Worm (Caenorhabditis elegans) whole organism, young adult: ENCODE measurements around the gene pbs-6.

Experiments
- B0336.3 ChIP-seq: fragments of 200-800 bp; sonication (Bioruptor generic); IDR thresholded peaks from 2 replicates; pipeline ENCODE4 v1.3.6; 2022; ENCODE audit warnings: missing genetic modification characterization, missing compliant biosample characterization
- C17E4.6 ChIP-seq: fragments of 200-800 bp; sonication (Bioruptor generic); IDR thresholded peaks from 2 replicates; pipeline ENCODE4 v1.3.6; 2022; ENCODE audit warnings: missing genetic modification reagents, missing genetic modification characterization, missing compliant biosample characterization
- F23B12.7 ChIP-seq: sonication (generic microtip); optimal IDR thresholded peaks from 2 replicates; lab custom pipeline; 2017; ENCODE audit warnings: missing genetic modification characterization, mild to moderate bottlenecking, missing compliant biosample characterization, antibody characterized with exemption, moderate library complexity; ENCODE audit not compliant: insufficient read depth
- F49E8.2 ChIP-seq: sonication (generic microtip); optimal IDR thresholded peaks from 3 replicates; lab custom pipeline; 2017; ENCODE audit warnings: missing genetic modification characterization, mild to moderate bottlenecking, missing compliant biosample characterization, antibody characterized with exemption, moderate library complexity; ENCODE audit not compliant: insufficient read depth
- T07F8.4 ChIP-seq: sonication (generic microtip); optimal IDR thresholded peaks from 2 replicates; lab custom pipeline; 2016; ENCODE audit warnings: mild to moderate bottlenecking, missing genetic modification characterization, moderate library complexity, missing compliant biosample characterization
- T26A5.8 ChIP-seq: sonication (generic microtip); optimal IDR thresholded peaks from 2 replicates; lab custom pipeline; 2016; ENCODE audit warnings: missing genetic modification characterization, missing compliant biosample characterization
- Y56A3A.18 ChIP-seq: fragments of 200-800 bp; sonication (Bioruptor generic); IDR thresholded peaks from 2 replicates; pipeline ENCODE4 v1.3.6; 2022; ENCODE audit warnings: missing genetic modification reagents, missing genetic modification characterization, missing compliant biosample characterization
- akir-1 ChIP-seq: fragments of 200-800 bp; sonication (Bioruptor generic); optimal IDR thresholded peaks from 2 replicates; lab custom pipeline; 2018; ENCODE audit warnings: mild to moderate bottlenecking, missing genetic modification characterization, moderate library complexity, missing compliant biosample characterization
- ama-1 ChIP-seq, 3 experiments: fragments of 150-350 bp in 1 of 3; sonication (generic microtip) in 2 of 3; optimal IDR thresholded peaks; 2 replicates each; lab custom pipeline; 2014 to 2018; ENCODE audit warnings: missing biosample characterization in 2 of 3, missing genetic modification characterization in 2 of 3, missing genetic modification reagents in 2 of 3
- aptf-3 ChIP-seq: fragments of 200-800 bp; sonication (Bioruptor generic); IDR thresholded peaks from 2 replicates; pipeline ENCODE4 v1.3.6; 2022; ENCODE audit warnings: missing genetic modification characterization, missing compliant biosample characterization
- bed-2 ChIP-seq: fragments of 200-800 bp; sonication (Bioruptor generic); IDR thresholded peaks from 2 replicates; pipeline ENCODE4 v1.3.6; 2022; ENCODE audit warnings: missing genetic modification reagents, missing genetic modification characterization, missing compliant biosample characterization
- cebp-1 ChIP-seq, 2 experiments: fragments of 200-800 bp in 1 of 2; sonication (Bioruptor generic) in 1 of 2; sonication (generic microtip) in 1 of 2; IDR thresholded peaks in 1 of 2; optimal IDR thresholded peaks in 1 of 2; 2 replicates each; pipeline versions ENCODE4 v1.3.6 to Lab custom; 2017 to 2022; ENCODE audit warnings: missing compliant biosample characterization in 2 of 2, missing genetic modification characterization in 2 of 2, mild to moderate bottlenecking in 1 of 2, missing genetic modification reagents in 1 of 2, moderate library complexity in 1 of 2
- cebp-2 ChIP-seq: fragments of 200-800 bp; sonication (Bioruptor generic); IDR thresholded peaks from 2 replicates; pipeline ENCODE4 v1.3.6; 2022; ENCODE audit warnings: missing genetic modification characterization, missing compliant biosample characterization
- ceh-40 ChIP-seq: fragments of 200-800 bp; sonication (Bioruptor generic); IDR thresholded peaks from 2 replicates; pipeline ENCODE4 v1.3.6; 2022; ENCODE audit warnings: missing genetic modification characterization, missing compliant biosample characterization
- ceh-58 ChIP-seq: fragments of 200-800 bp; sonication (Bioruptor generic); IDR thresholded peaks from 2 replicates; pipeline ENCODE4 v1.3.6; 2022; ENCODE audit warnings: missing genetic modification characterization, missing compliant biosample characterization
- die-1 ChIP-seq: sonication (generic microtip); optimal IDR thresholded peaks from 2 replicates; lab custom pipeline; 2016; ENCODE audit warnings: missing genotype, mild to moderate bottlenecking, missing genetic modification characterization, missing compliant biosample characterization
- dox-1 ChIP-seq: fragments of 200-800 bp; sonication (Bioruptor generic); IDR thresholded peaks from 2 replicates; pipeline ENCODE4 v1.3.6; 2022; ENCODE audit warnings: missing genetic modification reagents, missing genetic modification characterization, missing compliant biosample characterization
- egl-18 ChIP-seq: fragments of 200-800 bp; sonication (Bioruptor generic); IDR thresholded peaks from 2 replicates; pipeline ENCODE4 v1.3.6; 2022; ENCODE audit warnings: missing genetic modification reagents, missing genetic modification characterization, missing compliant biosample characterization
- egl-44 ChIP-seq: fragments of 200-800 bp; sonication (Bioruptor generic); IDR thresholded peaks from 2 replicates; pipeline ENCODE4 v1.3.6; 2022; ENCODE audit warnings: missing genetic modification reagents, missing genetic modification characterization, missing compliant biosample characterization
- him-1 ChIP-seq: sonication (generic microtip); optimal IDR thresholded peaks from 2 replicates; lab custom pipeline; 2016; ENCODE audit warnings: missing genotype, missing genetic modification reagents, missing genetic modification characterization, missing compliant biosample characterization
- lag-1 ChIP-seq: fragments of 200-800 bp; sonication (Bioruptor generic); IDR thresholded peaks from 2 replicates; pipeline ENCODE4 v1.3.6; 2022; ENCODE audit warnings: missing genetic modification reagents, missing genetic modification characterization, missing compliant biosample characterization
- lin-40 ChIP-seq: sonication (generic microtip); optimal IDR thresholded peaks from 2 replicates; lab custom pipeline; 2016; ENCODE audit warnings: missing genetic modification characterization, mild to moderate bottlenecking, missing compliant biosample characterization, missing genotype, missing genetic modification reagents
- lir-1 ChIP-seq: fragments of 200-800 bp; sonication (Bioruptor generic); conservative IDR thresholded peaks from 2 replicates; pipeline ENCODE4 v1.3.6; 2022; ENCODE audit warnings: missing genetic modification reagents, missing genetic modification characterization, missing compliant biosample characterization
- madf-6 ChIP-seq: fragments of 200-800 bp; sonication (Bioruptor generic); IDR thresholded peaks from 2 replicates; pipeline ENCODE4 v1.3.6; 2022; ENCODE audit warnings: missing genetic modification reagents, missing genetic modification characterization, missing compliant biosample characterization
- mel-28 ChIP-seq: sonication (generic microtip); optimal IDR thresholded peaks from 2 replicates; lab custom pipeline; 2016; ENCODE audit warnings: borderline replicate concordance, mild to moderate bottlenecking, missing genetic modification characterization, missing compliant biosample characterization
- mxl-1 ChIP-seq: sonication (generic microtip); optimal IDR thresholded peaks from 2 replicates; lab custom pipeline; 2016; ENCODE audit warnings: missing genetic modification characterization, missing compliant biosample characterization
- nfyb-1 ChIP-seq: fragments of 200-800 bp; sonication (Bioruptor generic); IDR thresholded peaks from 2 replicates; pipeline ENCODE4 v1.3.6; 2022; ENCODE audit warnings: missing genetic modification reagents, missing genetic modification characterization, missing compliant biosample characterization
- nhr-120 ChIP-seq: fragments of 200-800 bp; sonication (Bioruptor generic); IDR thresholded peaks from 2 replicates; pipeline ENCODE4 v1.3.6; 2022; ENCODE audit warnings: missing genetic modification characterization, missing compliant biosample characterization
- nhr-80 ChIP-seq: sonication (generic microtip); optimal IDR thresholded peaks from 2 replicates; lab custom pipeline; 2016; ENCODE audit warnings: missing genetic modification characterization, missing compliant biosample characterization
- pha-4 ChIP-seq: fragments of 150-350 bp; sonication (generic microtip); optimal IDR thresholded peaks from 2 replicates; lab custom pipeline; 2014; ENCODE audit warnings: missing biosample characterization, missing genetic modification reagents, missing genetic modification characterization
- rec-8 ChIP-seq, 2 experiments: sonication (generic microtip); optimal IDR thresholded peaks; 2 replicates each; lab custom pipeline; 2016; ENCODE audit warnings: mild to moderate bottlenecking in 2 of 2, missing genetic modification characterization in 2 of 2, missing genetic modification reagents in 2 of 2, missing genotype in 2 of 2, missing biosample characterization in 1 of 2, missing compliant biosample characterization in 1 of 2, moderate library complexity in 1 of 2
- repo-1 ChIP-seq: sonication (generic microtip); optimal IDR thresholded peaks from 2 replicates; lab custom pipeline; 2017; ENCODE audit warnings: mild to moderate bottlenecking, missing genetic modification characterization, missing compliant biosample characterization
- snpc-1.1 ChIP-seq: sonication (generic microtip); optimal IDR thresholded peaks from 2 replicates; lab custom pipeline; 2017; ENCODE audit warnings: missing genetic modification characterization, mild to moderate bottlenecking, missing compliant biosample characterization, antibody characterized with exemption, moderate library complexity, missing genotype, missing genetic modification reagents; ENCODE audit not compliant: insufficient read depth
- snpc-4 ChIP-seq, 5 experiments: fragments of 150-350 bp in 1 of 5; sonication (generic microtip) in 4 of 5; optimal IDR thresholded peaks; 2 replicates each; lab custom pipeline; 2014 to 2018; ENCODE audit warnings: missing genetic modification characterization in 5 of 5, missing biosample characterization in 3 of 5, antibody characterized with exemption in 2 of 5, mild to moderate bottlenecking in 2 of 5, missing compliant biosample characterization in 2 of 5, missing genotype in 2 of 5, moderate library complexity in 2 of 5, missing genetic modification reagents in 1 of 5
- tlf-1 ChIP-seq: fragments of 200-800 bp; sonication (Bioruptor generic); optimal IDR thresholded peaks from 2 replicates; lab custom pipeline; 2018; ENCODE audit warnings: mild to moderate bottlenecking, missing genetic modification characterization, missing compliant biosample characterization
- unc-62 ChIP-seq: fragments of 150-350 bp; optimal IDR thresholded peaks from 2 replicates; lab custom pipeline; 2014; ENCODE audit warnings: missing biosample characterization, missing genetic modification reagents, missing genetic modification characterization
- zim-3 ChIP-seq: sonication (generic microtip); optimal IDR thresholded peaks from 2 replicates; lab custom pipeline; 2017; ENCODE audit warnings: mild to moderate bottlenecking, missing genetic modification characterization, moderate library complexity, missing compliant biosample characterization
- ztf-3 ChIP-seq: fragments of 200-800 bp; sonication (Bioruptor generic); optimal IDR thresholded peaks from 2 replicates; lab custom pipeline; 2018; ENCODE audit warnings: mild to moderate bottlenecking, missing genetic modification characterization, missing compliant biosample characterization
- ztf-6 ChIP-seq: fragments of 200-800 bp; sonication (Bioruptor generic); IDR thresholded peaks from 2 replicates; pipeline ENCODE4 v1.3.6; 2022; ENCODE audit warnings: missing genetic modification reagents, missing genetic modification characterization, missing compliant biosample characterization

Gene pbs-6

ce11 chrIII:8240247-8240646 lies 3.6 kb downstream of the pbs-6 start:
- TF ChIP-seq nhr-80 (tag; lab: Kevin White, UChicago) (peak; percentile 28), mxl-1 (no peak)

- TF ChIP-seq bed-2 (no peak), dox-1 (GFP tag; lab: Robert Waterston, UW) (no peak), T26A5.8 (tag; lab: Kevin White, UChicago) (no peak), ceh-40 (GFP tag; lab: Robert Waterston, UW) (no peak), snpc-4 (GFP tag; optimal IDR thresholded peaks at IDR 0.05; lab: Kevin White, UChicago) (no peak), snpc-4 (tag; optimal IDR thresholded peaks at IDR 0.05; lab: Kevin White, UChicago) (no peak), die-1 (tag; lab: Kevin White, UChicago) (no peak), repo-1 (tag; lab: Kevin White, UChicago) (no peak)
These were observed 4.6 kb downstream of the pbs-6 start, which contains the start of gene tsp-1 for ce11 chrIII:8239325-8239724. Gene tsp-1, minus strand, starts transcription at chrIII:8239423.

ce11 chrIII:8237827-8238226 lies 6.1 kb downstream of the pbs-6 start, which contains the start of gene tsp-2:
Gene tsp-2, minus strand, starts transcription at chrIII:8237935.
- TF ChIP-seq madf-6 (GFP tag; lab: Robert Waterston, UW) (no peak), unc-62 (GFP tag; lab: Kevin White, UChicago) (peak; percentile 80), ceh-58 (GFP tag; lab: Robert Waterston, UW) (no peak), ztf-3 (no peak), lag-1 (GFP tag; lab: Robert Waterston, UW) (no peak), lin-40 (tag; lab: Kevin White, UChicago) (no peak), pha-4 (tag; lab: Kevin White, UChicago) (peak; percentile 47), cebp-1 (GFP tag; IDR thresholded peaks at IDR 0.05; lab: Robert Waterston, UW) (peak; percentile 15; the same call in 1 of the 2 replicates), cebp-1 (tag; optimal IDR thresholded peaks at IDR 0.05; lab: Kevin White, UChicago) (peak; percentile 68), zim-3 (tag; lab: Kevin White, UChicago) (no peak), nhr-80 (tag; lab: Kevin White, UChicago) (peak; percentile 79), B0336.3 (no peak)

ce11 chrIII:8235880-8236279 lies 8.0 kb downstream of the pbs-6 start, which contains the start of gene C02F5.5:
Gene C02F5.5, plus strand, starts transcription at chrIII:8236180.
- no peak for TF ChIP-seq T07F8.4
- no peak for TF ChIP-seq rec-8 (tag; optimal IDR thresholded peaks at IDR 0.05; lab: Kevin White, UChicago)

ce11 chrIII:8235358-8235757 lies 8.5 kb downstream of the pbs-6 start, which contains the start of gene C02F5.14:
Gene C02F5.14, minus strand, starts transcription at chrIII:8235514.
- TF ChIP-seq lir-1 (GFP tag; lab: Robert Waterston, UW) (no peak), T07F8.4 (no peak), aptf-3 (GFP tag; lab: Robert Waterston, UW) (no peak), egl-18 (no peak), ztf-6 (GFP tag; lab: Robert Waterston, UW) (no peak), egl-44 (no peak), him-1 (tag; lab: Kevin White, UChicago) (no peak), tlf-1 (GFP tag; lab: Kevin White, UChicago) (no peak), unc-62 (GFP tag; lab: Kevin White, UChicago) (no peak)

ce11 chrIII:8232634-8233033 lies 11.3 kb downstream of the pbs-6 start, which contains the start of gene henn-1:
Gene henn-1, plus strand, starts transcription at chrIII:8232651.
- TF ChIP-seq snpc-1.1 (tag; lab: Kevin White, UChicago): no peak
- no peak for TF ChIP-seq akir-1 (GFP tag; lab: Kevin White, UChicago)
- TF ChIP-seq mel-28: no peak
- TF ChIP-seq ama-1 (optimal IDR thresholded peaks at IDR 0.05; lab: Kevin White, UChicago): peak; percentile 56
- no peak for TF ChIP-seq ama-1 (GFP tag; optimal IDR thresholded peaks at IDR 0.05; lab: Kevin White, UChicago)
- TF ChIP-seq nhr-120: no peak
- no peak for TF ChIP-seq F23B12.7
- TF ChIP-seq C17E4.6 (GFP tag; lab: Robert Waterston, UW): no peak
- no peak for TF ChIP-seq cebp-2 (GFP tag; lab: Robert Waterston, UW)
- TF ChIP-seq Y56A3A.18 (GFP tag; lab: Robert Waterston, UW): no peak
- no peak for TF ChIP-seq F49E8.2 (tag; lab: Kevin White, UChicago)
- 0 out of 2 replicates have a peak, but pooled peaks have one; percentile 47 for TF ChIP-seq nfyb-1 (GFP tag; lab: Robert Waterston, UW)
- no peak for TF ChIP-seq dox-1 (GFP tag; lab: Robert Waterston, UW)
